Worm (Caenorhabditis elegans): Measurements from ENCODE around the gene T07F8.1.

ce11 chrII:7197434-7197833, 49.2 kb downstream of the T07F8.1 start:
- no peak for TF ChIP-seq mdl-1 (tag; optimal IDR thresholded peaks at IDR 0.05)
- no peak for TF ChIP-seq attf-4 (tag; optimal IDR thresholded peaks at IDR 0.05)
- TF ChIP-seq gei-8 (GFP tag; optimal IDR thresholded peaks at IDR 0.05), result no peak
- TF ChIP-seq aly-2 (tag; optimal IDR thresholded peaks at IDR 0.05), result no peak
- TF ChIP-seq dpl-1 (GFP tag; optimal IDR thresholded peaks at IDR 0.05), result no peak
- no peak for TF ChIP-seq nhr-11 (tag; optimal IDR thresholded peaks at IDR 0.05)
- no peak for TF ChIP-seq lin-39 (tag; optimal IDR thresholded peaks at IDR 0.05)
- TF ChIP-seq egl-27 (tag; optimal IDR thresholded peaks at IDR 0.05), result no peak
- TF ChIP-seq hlh-11 (tag; optimal IDR thresholded peaks at IDR 0.05), result no peak
- no peak for TF ChIP-seq spr-3 (GFP tag; optimal IDR thresholded peaks at IDR 0.05)
- no peak for TF ChIP-seq lin-29 (GFP tag; IDR thresholded peaks at IDR 0.05)
